Fruit fly (Drosophila melanogaster) whole organism, pupa: ENCODE results near the gene CG43880.

ENCODE experiments used
- CG13204 ChIP-seq: fragments of 200-800 bp; sonication (Bioruptor generic); optimal IDR thresholded peaks from 2 replicates; lab custom pipeline; 2018; ENCODE audit warnings: missing biosample characterization, mild to moderate bottlenecking, missing genetic modification characterization, moderate library complexity
- CG8159 ChIP-seq: fragments of 200-800 bp; sonication (Bioruptor generic); optimal IDR thresholded peaks from 3 replicates; lab custom pipeline; 2018; ENCODE audit warnings: missing biosample characterization, mild to moderate bottlenecking, missing genetic modification characterization, moderate library complexity
- CG9948 ChIP-seq: fragments of 200-800 bp; sonication (Bioruptor generic); optimal IDR thresholded peaks from 2 replicates; lab custom pipeline; 2018; ENCODE audit warnings: missing biosample characterization, mild to moderate bottlenecking, missing genetic modification characterization, moderate library complexity
- fd96Ca ChIP-seq: fragments of 200-800 bp; sonication (Bioruptor generic); IDR thresholded peaks from 3 replicates; pipeline ENCODE4 v1.3.6; 2022; ENCODE audit warnings: missing biosample characterization, missing genetic modification characterization
- rn ChIP-seq: fragments of 200-800 bp; sonication (Bioruptor generic); IDR thresholded peaks from 2 replicates; pipeline ENCODE4 v1.3.6; 2022; ENCODE audit warnings: missing biosample characterization, missing genetic modification characterization

- TF ChIP-seq rn (GFP tag; lab: Robert Waterston, UW) = no peak
- TF ChIP-seq CG8159 (tag; lab: Kevin White, UChicago) = no peak
- no peak for TF ChIP-seq CG9948
- no peak for TF ChIP-seq fd96Ca (GFP tag; lab: Robert Waterston, UW)
- TF ChIP-seq CG13204 (GFP tag; lab: Kevin White, UChicago) = no peak
Observed at dm6 chr3L:7941514-7941913, 4.6 kb downstream of the CG43880 start.
